Worm (Caenorhabditis elegans): ENCODE data around the gene nol-56.
A peak's percentile ranks its signal among the peaks of the same experiment; 100 is the strongest.

Gene nol-56

DNA sequence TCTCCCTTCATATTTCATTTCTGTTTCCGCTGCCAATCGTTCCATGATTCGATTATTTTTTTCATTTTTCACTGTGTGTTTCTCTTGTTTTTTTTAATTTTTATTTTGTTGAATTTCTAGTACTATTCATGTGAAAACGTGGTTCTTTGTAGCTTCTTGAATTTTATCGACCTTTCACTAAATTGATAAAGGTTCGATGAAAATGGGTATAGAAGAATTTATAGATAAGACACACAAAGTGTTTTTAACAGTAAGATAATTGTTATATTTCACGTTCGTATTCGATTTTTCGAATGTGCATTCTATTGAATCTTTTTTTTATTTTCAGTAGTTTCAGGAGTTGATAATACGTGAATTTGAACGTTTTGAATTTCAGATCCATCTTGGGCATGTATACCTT lies 19.2 kb upstream of the nol-56 start, which contains the start of gene ugt-49:
TSS of gene ugt-49 (plus strand) at position 371 of the 400 bp plus-strand sequence.
- TF ChIP-seq hlh-15 (tag; optimal IDR thresholded peaks at IDR 0.05) (no peak), nfya-1 (tag; optimal IDR thresholded peaks at IDR 0.05) (no peak), ceh-6 (GFP tag; optimal IDR thresholded peaks at IDR 0.05) (no peak), hlh-8 (tag; optimal IDR thresholded peaks at IDR 0.05) (no peak), madf-2 (tag; optimal IDR thresholded peaks at IDR 0.05) (no peak), ceh-22 (tag; optimal IDR thresholded peaks at IDR 0.05) (no peak), unc-42 (tag; optimal IDR thresholded peaks at IDR 0.05) (no peak), unc-3 (GFP tag; conservative IDR thresholded peaks at IDR 0.05) (no peak), unc-3 (tag; optimal IDR thresholded peaks at IDR 0.05) (no peak), sox-4 (tag; optimal IDR thresholded peaks at IDR 0.05) (no peak), eyg-1 (tag; optimal IDR thresholded peaks at IDR 0.05) (no peak), pat-9 (tag; optimal IDR thresholded peaks at IDR 0.05) (no peak), ttx-3 (tag; optimal IDR thresholded peaks at IDR 0.05) (no peak), sdc-2 (tag; optimal IDR thresholded peaks at IDR 0.05) (no peak)

DNA sequence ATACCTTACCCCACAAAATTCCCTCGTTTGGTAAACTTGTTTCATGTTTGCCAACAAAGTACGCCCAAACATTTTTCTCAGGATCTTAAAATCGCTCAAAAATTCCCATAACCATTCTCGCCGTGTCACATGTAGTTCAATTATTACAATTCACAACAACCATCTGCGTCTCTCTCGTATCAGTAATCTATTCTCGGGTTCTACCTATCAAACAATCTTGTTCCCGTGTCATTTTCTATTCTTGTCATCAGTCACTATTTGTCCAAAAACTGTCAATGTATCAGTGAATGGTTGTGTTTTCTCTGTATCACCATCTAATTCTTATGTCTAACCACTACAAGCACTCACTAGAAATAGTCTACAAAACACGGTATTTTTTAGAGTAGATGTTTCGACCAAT lies 18.4 kb upstream of the nol-56 start:
- no peak for TF ChIP-seq elt-2 (tag; optimal IDR thresholded peaks at IDR 0.05)
- TF ChIP-seq fkh-6 (tag; optimal IDR thresholded peaks at IDR 0.05) = no peak
- no peak for TF ChIP-seq sox-2 (GFP tag; IDR thresholded peaks at IDR 0.05)

DNA sequence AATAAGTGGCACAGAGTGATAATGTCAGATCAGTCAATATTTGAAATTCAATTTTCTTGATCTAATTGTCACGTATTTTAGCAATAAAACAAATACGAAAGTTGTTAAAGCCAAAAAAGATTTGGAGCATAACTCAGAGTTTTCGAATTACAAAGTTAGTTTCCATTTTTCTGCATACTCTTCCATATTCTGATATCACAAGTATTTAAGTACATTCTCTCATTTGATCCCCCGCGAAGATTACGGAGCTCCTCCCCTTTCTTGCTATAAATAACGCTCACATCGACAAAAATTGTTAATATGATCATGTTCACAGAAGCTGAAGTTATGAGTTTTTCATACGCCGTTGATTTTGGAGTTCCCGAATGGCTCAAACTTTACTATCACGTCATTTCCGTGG lies 15.5 kb upstream of the nol-56 start, which contains the start of gene sri-20:
TSS of gene sri-20 (plus strand) at position 301 of the 400 bp plus-strand sequence.
- TF ChIP-seq mec-3 (tag; optimal IDR thresholded peaks at IDR 0.05; ENCODE audit: borderline replicate concordance) (no peak), unc-86 (tag; optimal IDR thresholded peaks at IDR 0.05) (no peak)

DNA sequence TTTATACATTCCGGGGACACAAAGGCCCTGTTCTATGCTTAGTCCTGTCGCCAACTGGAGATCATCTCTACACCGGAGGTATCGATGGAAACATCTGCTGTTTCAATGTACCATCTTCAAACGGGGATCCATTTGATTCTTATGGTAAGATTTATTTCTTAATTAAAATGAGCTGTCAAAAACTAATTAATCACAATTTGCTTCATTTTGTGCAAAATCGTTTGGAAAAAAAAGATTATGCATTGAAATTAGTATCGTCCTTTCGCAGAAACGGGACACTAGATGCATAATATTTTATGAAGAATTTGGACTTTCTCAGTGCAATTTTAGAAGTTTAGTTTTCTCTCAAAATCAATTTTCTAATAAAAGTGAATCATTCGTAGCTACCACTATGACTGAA lies 11.1 kb upstream of the nol-56 start:
- TF ChIP-seq unc-86 (tag; optimal IDR thresholded peaks at IDR 0.05) (no peak), elt-2 (tag; optimal IDR thresholded peaks at IDR 0.05) (no peak), sdc-2 (tag; optimal IDR thresholded peaks at IDR 0.05) (no peak), ceh-2 (tag; optimal IDR thresholded peaks at IDR 0.05) (no peak), K02D7.2 (tag; optimal IDR thresholded peaks at IDR 0.05) (no peak), F13H6.1 (tag; optimal IDR thresholded peaks at IDR 0.05) (no peak), hlh-15 (tag; optimal IDR thresholded peaks at IDR 0.05) (no peak), mec-3 (tag; optimal IDR thresholded peaks at IDR 0.05; ENCODE audit: borderline replicate concordance) (no peak), rnt-1 (tag; optimal IDR thresholded peaks at IDR 0.05) (no peak), elt-4 (tag; optimal IDR thresholded peaks at IDR 0.05) (no peak), syd-9 (tag; optimal IDR thresholded peaks at IDR 0.05) (no peak), pha-4 (tag; optimal IDR thresholded peaks at IDR 0.05) (no peak), fax-1 (tag; optimal IDR thresholded peaks at IDR 0.05) (no peak), nfya-1 (tag; optimal IDR thresholded peaks at IDR 0.05) (no peak), ceh-48 (tag; optimal IDR thresholded peaks at IDR 0.05) (no peak), ahr-1 (tag; optimal IDR thresholded peaks at IDR 0.05) (no peak), ets-4 (tag; optimal IDR thresholded peaks at IDR 0.05) (no peak), ceh-22 (tag; optimal IDR thresholded peaks at IDR 0.05) (no peak), unc-55 (GFP tag; optimal IDR thresholded peaks at IDR 0.05) (no peak)

DNA sequence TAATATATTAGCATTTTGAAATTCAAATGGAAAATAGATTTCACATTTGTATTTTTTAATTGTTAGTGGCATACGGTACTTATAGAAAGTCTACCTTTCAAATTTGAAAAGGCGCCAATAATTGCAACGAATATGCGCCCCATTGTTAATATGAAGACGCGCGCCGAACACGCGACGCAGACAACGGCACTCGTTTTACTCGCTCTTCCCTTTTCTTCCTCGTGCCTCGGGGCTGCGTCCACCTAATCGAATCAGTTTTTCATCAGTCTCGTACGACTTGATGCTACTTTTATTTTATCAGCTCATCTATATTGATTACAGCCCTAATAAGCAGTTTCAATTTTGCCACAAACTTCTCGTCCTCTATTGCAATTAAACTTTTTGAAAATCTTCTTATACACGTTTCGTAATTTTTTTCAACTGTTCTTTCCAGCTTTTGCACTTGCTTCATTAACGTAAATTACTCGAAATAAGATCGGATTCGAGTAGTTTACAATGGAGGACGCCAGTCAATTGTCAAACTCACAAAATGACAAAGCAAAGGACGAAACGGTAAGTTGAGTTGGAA lies 9.1 kb upstream of the nol-56 start, which contains the start of gene cash-1:
TSS of gene cash-1 (plus strand) at position 432 of the 568 bp plus-strand sequence.
- TF ChIP-seq F13H6.1 (tag; optimal IDR thresholded peaks at IDR 0.05) (no peak), odd-2 (tag; optimal IDR thresholded peaks at IDR 0.05) (no peak), tbx-7 (tag; optimal IDR thresholded peaks at IDR 0.05) (no peak), nfya-1 (tag; optimal IDR thresholded peaks at IDR 0.05) (peak; percentile 39), ahr-1 (tag; optimal IDR thresholded peaks at IDR 0.05) (no peak), K09A11.1 (tag; optimal IDR thresholded peaks at IDR 0.05; ENCODE audit: insufficient read depth) (no peak), fkh-10 (GFP tag; optimal IDR thresholded peaks at IDR 0.05) (no peak), ceh-34 (tag; optimal IDR thresholded peaks at IDR 0.05) (peak; percentile 10), elt-4 (tag; optimal IDR thresholded peaks at IDR 0.05) (no peak), ceh-31 (tag; optimal IDR thresholded peaks at IDR 0.05) (peak; percentile 76), eyg-1 (tag; optimal IDR thresholded peaks at IDR 0.05) (no peak), unc-42 (tag; optimal IDR thresholded peaks at IDR 0.05) (peak; percentile 94), lim-6 (tag; optimal IDR thresholded peaks at IDR 0.05) (no peak), Y22D7AL.16 (tag; optimal IDR thresholded peaks at IDR 0.05) (no peak), gmeb-2 (tag; optimal IDR thresholded peaks at IDR 0.05) (no peak), ceh-2 (tag; optimal IDR thresholded peaks at IDR 0.05) (peak; percentile 25), unc-3 (GFP tag; conservative IDR thresholded peaks at IDR 0.05) (no peak), unc-3 (tag; optimal IDR thresholded peaks at IDR 0.05) (no peak), pha-4 (tag; optimal IDR thresholded peaks at IDR 0.05) (no peak), tbx-2 (tag; optimal IDR thresholded peaks at IDR 0.05) (peak; percentile 52), ceh-24 (tag; optimal IDR thresholded peaks at IDR 0.05) (no peak), nhr-11 (tag; optimal IDR thresholded peaks at IDR 0.05) (no peak), ceh-18 (tag; optimal IDR thresholded peaks at IDR 0.05) (peak; percentile 23), elt-2 (tag; optimal IDR thresholded peaks at IDR 0.05) (peak; percentile 15)
